Worm (Caenorhabditis elegans): ENCODE measurements around the gene T12G3.6.

- no peak for TF ChIP-seq aha-1 (tag)
- TF ChIP-seq ama-1 (optimal IDR thresholded peaks at IDR 0.05), result no peak
- TF ChIP-seq ceh-82 (tag; optimal IDR thresholded peaks at IDR 0.05), result no peak
- no peak for TF ChIP-seq nhr-237 (tag; optimal IDR thresholded peaks at IDR 0.05)
- no peak for TF ChIP-seq Y5F2A.4 (GFP tag; optimal IDR thresholded peaks at IDR 0.05)
- TF ChIP-seq nhr-77 (tag; optimal IDR thresholded peaks at IDR 0.05), result no peak
- TF ChIP-seq ZK337.2 (GFP tag; IDR thresholded peaks at IDR 0.05), result no peak
Observed at ce11 chrIV:12051049-12051792, 20.1 kb upstream of the T12G3.6 start, which contains the start of the genes bre-5 and spt-5.

All from whole organism, L4 larva.